Worm (Caenorhabditis elegans) whole organism, midembryonic: ENCODE measurements around the gene T19H12.12.

Experiments used
- med-1 ChIP-seq: sonication (generic microtip); optimal IDR thresholded peaks from 2 replicates; lab custom pipeline; 2017; ENCODE audit warnings: missing genetic modification characterization, mild to moderate bottlenecking, missing compliant biosample characterization, antibody characterized with exemption, missing genetic modification reagents; ENCODE audit not compliant: insufficient read depth
- ztf-29 ChIP-seq: fragments of 200-800 bp; sonication (Bioruptor generic); IDR thresholded peaks from 2 replicates; pipeline ENCODE4 v1.3.6; 2022; ENCODE audit warnings: missing genetic modification reagents, missing genetic modification characterization, missing compliant biosample characterization

ce11 chrV:4847424-4847823 is 37.2 kb upstream of the T19H12.12 start, which contains the start of gene abhd-5.1:
- TF ChIP-seq med-1, result no peak
- TF ChIP-seq ztf-29, result no peak
